Worm (Caenorhabditis elegans) whole organism, L4 larva: ENCODE measurements around the gene F44E2.3.

Experiments used
- F10B5.3 ChIP-seq: sonication (generic microtip); optimal IDR thresholded peaks from 2 replicates; lab custom pipeline; 2016; ENCODE audit warnings: mild to moderate bottlenecking, missing genetic modification characterization, missing compliant biosample characterization
- F26F4.8 ChIP-seq: fragments of 200-800 bp; sonication (Bioruptor generic); conservative IDR thresholded peaks from 2 replicates; pipeline ENCODE4 v1.3.6; 2022; ENCODE audit warnings: missing genetic modification characterization, missing compliant biosample characterization
- F37D6.2 ChIP-seq: sonication (generic microtip); optimal IDR thresholded peaks from 2 replicates; lab custom pipeline; 2016; ENCODE audit warnings: mild to moderate bottlenecking, missing genetic modification characterization, missing compliant biosample characterization
- F49E8.2 ChIP-seq: sonication (generic microtip); optimal IDR thresholded peaks from 2 replicates; lab custom pipeline; 2016; ENCODE audit warnings: missing compliant biosample characterization, mild to moderate bottlenecking, missing genetic modification characterization, borderline replicate concordance
- R02D3.7 ChIP-seq: fragments of 150-350 bp; sonication (generic microtip); optimal IDR thresholded peaks from 3 replicates; lab custom pipeline; 2014; ENCODE audit warnings: missing biosample characterization, missing genetic modification characterization
- T26A8.4 ChIP-seq: fragments of 200-800 bp; sonication (Bioruptor generic); IDR thresholded peaks from 2 replicates; pipeline ENCODE4 v1.3.6; 2022; ENCODE audit warnings: missing genetic modification characterization, missing compliant biosample characterization
- ZK337.2 ChIP-seq: fragments of 200-800 bp; sonication (Bioruptor generic); IDR thresholded peaks from 2 replicates; pipeline ENCODE4 v1.3.6; 2022; ENCODE audit warnings: missing genetic modification reagents, missing genetic modification characterization, missing compliant biosample characterization
- ZK546.5 ChIP-seq, 2 experiments: sonication (generic microtip); optimal IDR thresholded peaks; 2 replicates each; lab custom pipeline; 2017; ENCODE audit warnings: missing biosample characterization in 2 of 2, missing genetic modification characterization in 2 of 2
- aha-1 ChIP-seq: fragments of 150-350 bp; peaks from one replicate; lab custom pipeline; 2014; ENCODE audit warnings: missing biosample characterization, missing genetic modification characterization
- aly-2 ChIP-seq: sonication (generic microtip); optimal IDR thresholded peaks from 2 replicates; lab custom pipeline; 2018; ENCODE audit warnings: missing biosample characterization, missing genetic modification characterization
- ama-1 ChIP-seq: fragments of 150-350 bp; optimal IDR thresholded peaks from 2 replicates; lab custom pipeline; 2014; ENCODE audit warnings: inconsistent platforms, mixed read lengths
- ceh-62 ChIP-seq: sonication (generic microtip); optimal IDR thresholded peaks from 2 replicates; lab custom pipeline; 2017; ENCODE audit warnings: missing biosample characterization, missing genetic modification characterization
- ceh-82 ChIP-seq: sonication (generic microtip); optimal IDR thresholded peaks from 2 replicates; lab custom pipeline; 2017; ENCODE audit warnings: missing biosample characterization, missing genetic modification characterization
- cey-2 ChIP-seq: sonication (generic microtip); optimal IDR thresholded peaks from 3 replicates; lab custom pipeline; 2017; ENCODE audit warnings: missing genetic modification characterization, mild to moderate bottlenecking, missing compliant biosample characterization, antibody characterized with exemption, borderline replicate concordance; ENCODE audit not compliant: insufficient read depth
- daf-19 ChIP-seq: fragments of 200-800 bp; sonication (Bioruptor generic); conservative IDR thresholded peaks from 2 replicates; pipeline ENCODE4 v1.3.6; 2022; ENCODE audit warnings: missing genetic modification characterization, missing compliant biosample characterization
- dmd-6 ChIP-seq: fragments of 200-800 bp; sonication (Bioruptor generic); IDR thresholded peaks from 2 replicates; pipeline ENCODE4 v1.3.6; 2022; ENCODE audit warnings: missing genetic modification reagents, missing genetic modification characterization, missing compliant biosample characterization
- dmd-8 ChIP-seq: fragments of 200-800 bp; sonication (Bioruptor generic); IDR thresholded peaks from 2 replicates; pipeline ENCODE4 v1.3.6; 2022; ENCODE audit warnings: missing genetic modification characterization, missing compliant biosample characterization
- dpl-1 ChIP-seq: fragments of 150-350 bp; optimal IDR thresholded peaks from 2 replicates; lab custom pipeline; 2014; ENCODE audit warnings: missing biosample characterization, missing genetic modification reagents, missing genetic modification characterization
- duxl-1 ChIP-seq: sonication (generic microtip); optimal IDR thresholded peaks from 2 replicates; lab custom pipeline; 2016; ENCODE audit warnings: mild to moderate bottlenecking, missing genetic modification characterization, moderate library complexity, missing compliant biosample characterization; ENCODE audit not compliant: poor library complexity
- dve-1 ChIP-seq: sonication (generic microtip); optimal IDR thresholded peaks from 2 replicates; lab custom pipeline; 2017; ENCODE audit warnings: antibody characterized with exemption, mild to moderate bottlenecking, missing genetic modification characterization, missing compliant biosample characterization; ENCODE audit not compliant: insufficient read depth
- egl-43 ChIP-seq: fragments of 200-800 bp; sonication (Bioruptor generic); IDR thresholded peaks from 2 replicates; pipeline ENCODE4 v1.3.6; 2022; ENCODE audit warnings: missing genetic modification reagents, missing genetic modification characterization, missing compliant biosample characterization
- hif-1 ChIP-seq, 2 experiments: sonication (generic microtip); optimal IDR thresholded peaks; 2 replicates each; lab custom pipeline; 2016 to 2017; ENCODE audit warnings: missing compliant biosample characterization in 2 of 2, missing genetic modification characterization in 2 of 2, missing genetic modification reagents in 2 of 2, missing genotype in 2 of 2, mild to moderate bottlenecking in 1 of 2
- hmg-1.1 ChIP-seq: fragments of 200-800 bp; sonication (Bioruptor generic); IDR thresholded peaks from 2 replicates; pipeline ENCODE4 v1.3.6; 2022; ENCODE audit warnings: missing genetic modification reagents, missing genetic modification characterization, missing compliant biosample characterization
- lim-7 ChIP-seq: fragments of 200-800 bp; sonication (Bioruptor generic); IDR thresholded peaks from 2 replicates; pipeline ENCODE4 v1.3.6; 2022; ENCODE audit warnings: missing genetic modification characterization, missing compliant biosample characterization
- lin-13 ChIP-seq: fragments of 150-350 bp; optimal IDR thresholded peaks from 2 replicates; lab custom pipeline; 2014; ENCODE audit warnings: missing biosample characterization, missing genetic modification reagents, missing genetic modification characterization
- lin-39 ChIP-seq: fragments of 150-350 bp; optimal IDR thresholded peaks from 2 replicates; lab custom pipeline; 2014; ENCODE audit warnings: missing biosample characterization, missing genetic modification reagents, missing genetic modification characterization
- lir-3 ChIP-seq: sonication (generic microtip); optimal IDR thresholded peaks from 2 replicates; lab custom pipeline; 2016; ENCODE audit warnings: mild to moderate bottlenecking, missing genetic modification characterization, missing compliant biosample characterization
- madf-5 ChIP-seq, 2 experiments: fragments of 200-800 bp; sonication (Bioruptor generic); IDR thresholded peaks; 2 replicates each; pipeline ENCODE4 v1.3.6; 2022; ENCODE audit warnings: missing compliant biosample characterization in 2 of 2, missing genetic modification characterization in 2 of 2
- mdt-29 ChIP-seq: fragments of 200-800 bp; sonication (Bioruptor generic); IDR thresholded peaks from 2 replicates; pipeline ENCODE4 v1.3.6; 2022; ENCODE audit warnings: missing genetic modification reagents, missing genetic modification characterization, missing compliant biosample characterization
- mes-2 ChIP-seq: sonication (generic microtip); optimal IDR thresholded peaks from 2 replicates; lab custom pipeline; 2016; ENCODE audit warnings: missing genotype, mild to moderate bottlenecking, missing genetic modification characterization, missing compliant biosample characterization; ENCODE audit not compliant: poor library complexity, severe bottlenecking
- mxl-2 ChIP-seq: fragments of 200-800 bp; sonication (Bioruptor generic); conservative IDR thresholded peaks from 2 replicates; pipeline ENCODE4 v1.3.6; 2022; ENCODE audit warnings: missing genetic modification reagents, missing genetic modification characterization, missing compliant biosample characterization
- nhr-10 ChIP-seq: fragments of 150-350 bp; optimal IDR thresholded peaks from 2 replicates; lab custom pipeline; 2014; ENCODE audit warnings: missing biosample characterization, missing genetic modification characterization
- nhr-111 ChIP-seq: fragments of 200-800 bp; sonication (Bioruptor generic); optimal IDR thresholded peaks from 2 replicates; lab custom pipeline; 2018; ENCODE audit warnings: mild to moderate bottlenecking, missing genetic modification characterization, missing compliant biosample characterization
- nhr-237 ChIP-seq: sonication (generic microtip); optimal IDR thresholded peaks from 2 replicates; lab custom pipeline; 2017; ENCODE audit warnings: missing biosample characterization, missing genetic modification characterization
- nhr-28 ChIP-seq: fragments of 150-350 bp; optimal IDR thresholded peaks from 2 replicates; lab custom pipeline; 2014; ENCODE audit warnings: missing biosample characterization, missing genetic modification characterization
- nhr-6 ChIP-seq: fragments of 150-350 bp; optimal IDR thresholded peaks from 2 replicates; lab custom pipeline; 2014; ENCODE audit warnings: missing biosample characterization, missing genetic modification characterization
- nhr-76 ChIP-seq: fragments of 150-350 bp; optimal IDR thresholded peaks from 2 replicates; lab custom pipeline; 2014; ENCODE audit warnings: missing biosample characterization, missing genetic modification characterization
- pha-4 ChIP-seq, 2 experiments: fragments of 150-350 bp in 1 of 2; fragments of 200-800 bp in 1 of 2; sonication (Bioruptor generic) in 1 of 2; IDR thresholded peaks in 1 of 2; optimal IDR thresholded peaks in 1 of 2; 2 replicates each; pipeline versions ENCODE4 v1.3.6 to Lab custom; 2014 to 2022; ENCODE audit warnings: missing genetic modification characterization in 2 of 2, missing genetic modification reagents in 2 of 2, missing biosample characterization in 1 of 2, missing compliant biosample characterization in 1 of 2
- pqm-1 ChIP-seq: sonication (generic microtip); optimal IDR thresholded peaks from 2 replicates; lab custom pipeline; 2017; ENCODE audit warnings: missing biosample characterization, missing genetic modification characterization
- set-16 ChIP-seq: fragments of 200-800 bp; sonication (Bioruptor generic); IDR thresholded peaks from 2 replicates; pipeline ENCODE4 v1.3.6; 2022; ENCODE audit warnings: missing genetic modification reagents, missing genetic modification characterization, missing compliant biosample characterization
- skn-1 ChIP-seq: fragments of 150-350 bp; optimal IDR thresholded peaks from 2 replicates; lab custom pipeline; 2014; ENCODE audit warnings: missing biosample characterization, missing genetic modification characterization
- spr-3 ChIP-seq: fragments of 200-800 bp; sonication (Bioruptor generic); optimal IDR thresholded peaks from 2 replicates; lab custom pipeline; 2018; ENCODE audit warnings: mild to moderate bottlenecking, missing genetic modification characterization, missing compliant biosample characterization
- tag-97 ChIP-seq: fragments of 200-800 bp; sonication (Bioruptor generic); IDR thresholded peaks from 2 replicates; pipeline ENCODE4 v1.3.6; 2022; ENCODE audit warnings: missing genetic modification characterization, missing compliant biosample characterization
- unc-62 ChIP-seq, 3 experiments: fragments of 150-350 bp in 1 of 3; sonication (generic microtip); optimal IDR thresholded peaks in 2 of 3; peaks in 1 of 3; 1 replicate in 1 of 3; 2 replicates in 2 of 3; lab custom pipeline; 2014 to 2017; ENCODE audit warnings: missing biosample characterization in 3 of 3, missing genetic modification characterization in 3 of 3, missing genetic modification reagents in 3 of 3, missing genotype in 1 of 3
- zfp-2 ChIP-seq: sonication (generic microtip); optimal IDR thresholded peaks from 2 replicates; lab custom pipeline; 2016; ENCODE audit warnings: mild to moderate bottlenecking, missing genetic modification characterization, missing compliant biosample characterization
- ztf-11 ChIP-seq: fragments of 150-350 bp; optimal IDR thresholded peaks from 2 replicates; lab custom pipeline; 2014; ENCODE audit warnings: missing biosample characterization, missing genetic modification characterization

F44E2.3 gene

DNA sequence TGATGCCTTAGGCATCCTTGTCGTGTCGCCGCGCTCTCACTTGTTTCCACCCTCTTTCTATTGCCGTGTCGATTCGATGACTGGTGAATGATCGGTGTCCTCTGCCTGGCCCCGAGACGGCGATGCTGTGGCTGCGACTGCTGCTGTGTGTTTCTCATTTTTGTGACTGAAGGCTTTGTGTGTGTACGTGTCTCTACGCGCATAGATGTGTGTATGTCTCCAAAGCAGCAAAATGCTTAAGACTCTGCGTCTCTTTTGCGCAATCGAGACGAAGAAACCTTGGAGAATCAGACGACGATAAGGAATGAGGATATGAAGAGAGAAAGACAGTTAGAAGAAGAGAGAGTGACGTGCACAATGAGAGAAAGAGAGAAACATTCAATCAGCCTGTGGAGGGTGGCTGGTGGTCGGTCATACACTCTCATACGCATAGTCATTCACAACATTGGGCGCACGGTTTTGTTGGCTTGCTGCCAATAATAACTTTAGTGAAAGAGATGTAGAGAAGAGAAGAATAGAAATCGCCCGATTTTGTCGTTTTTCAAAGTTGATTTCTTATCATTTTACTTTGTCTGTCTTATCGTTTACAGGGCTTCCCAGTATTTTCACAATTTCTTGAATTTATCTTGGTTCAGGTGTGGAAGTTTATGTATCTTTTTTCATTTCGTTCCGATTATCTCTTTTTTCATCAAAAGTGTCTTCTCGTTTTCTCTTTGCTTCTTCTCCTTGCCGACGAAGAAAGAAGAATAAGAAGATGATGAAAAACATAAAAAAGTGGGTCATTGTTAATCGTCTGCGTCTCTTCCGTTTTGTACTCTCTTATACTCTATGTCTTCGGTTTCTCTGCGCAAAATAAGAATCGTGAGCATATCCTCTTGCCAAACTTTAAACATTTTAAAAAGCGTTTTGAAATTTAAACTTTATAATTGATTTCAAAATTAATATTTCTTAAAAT lies 27.0 kb downstream of the F44E2.3 start (continued):
- TF ChIP-seq ZK546.5 (tag; optimal IDR thresholded peaks at IDR 0.05; lab: Kevin White, UChicago) (no peak), hif-1 (tag; optimal IDR thresholded peaks at IDR 0.05; lab: Kevin White, UChicago) (peak; percentile 87 to 98), duxl-1 (tag; lab: Kevin White, UChicago) (peak; percentile 57), lim-7 (GFP tag; lab: Robert Waterston, UW) (0 out of 2 replicates have a peak, but pooled peaks have one; percentile 3), skn-1 (tag; lab: Kevin White, UChicago) (no peak), egl-43 (peak; percentile 81), ceh-82 (tag; lab: Kevin White, UChicago) (no peak), daf-19 (GFP tag; lab: Robert Waterston, UW) (0 out of 2 replicates have a peak, but pooled peaks have one; percentile 58), lin-39 (tag; lab: Kevin White, UChicago) (peak; percentile 34), ztf-11 (no peak), pqm-1 (tag; lab: Kevin White, UChicago) (peak; percentile 37), nhr-76 (tag; lab: Kevin White, UChicago) (no peak), pha-4 (GFP tag; IDR thresholded peaks at IDR 0.05; lab: Robert Waterston, UW) (peak; percentile 81), pha-4 (tag; optimal IDR thresholded peaks at IDR 0.05; lab: Kevin White, UChicago) (peak; percentile 86), nhr-237 (tag; lab: Kevin White, UChicago) (peak; percentile 26), dve-1 (tag; lab: Kevin White, UChicago) (peak; percentile 98), zfp-2 (tag; lab: Kevin White, UChicago) (no peak), T26A8.4 (peak; percentile 85), nhr-111 (GFP tag; lab: Kevin White, UChicago) (no peak), set-16 (peak; percentile 77; the same call in 1 of the 2 replicates), F37D6.2 (peak; percentile 82)

ce11 chrIII:8801352-8801863 lies 27.7 kb downstream of the F44E2.3 start:
- TF ChIP-seq hif-1 (tag; optimal IDR thresholded peaks at IDR 0.05; lab: Kevin White, UChicago) (no peak), lir-3 (no peak), unc-62 (GFP tag; optimal IDR thresholded peaks at IDR 0.05 in 1 of 2; lab: Kevin White, UChicago) (peak in 1 of 2 experiments; percentile 40), unc-62 (tag; optimal IDR thresholded peaks at IDR 0.05; lab: Kevin White, UChicago) (no peak), F26F4.8 (GFP tag; lab: Robert Waterston, UW) (no peak), set-16 (peak; percentile 78; the same call in 1 of the 2 replicates), ceh-62 (no peak), nhr-10 (tag; lab: Kevin White, UChicago) (no peak), cey-2 (tag; lab: Kevin White, UChicago) (no peak), mxl-2 (GFP tag; lab: Robert Waterston, UW) (0 out of 2 replicates have a peak, but pooled peaks have one; percentile 39), hmg-1.1 (no peak), R02D3.7 (tag; lab: Kevin White, UChicago) (no peak), ZK337.2 (GFP tag; lab: Robert Waterston, UW) (no peak), lin-13 (GFP tag; lab: Kevin White, UChicago) (no peak), ceh-82 (tag; lab: Kevin White, UChicago) (no peak), nhr-28 (no peak), aha-1 (tag; lab: Kevin White, UChicago) (peak; percentile 94)

DNA sequence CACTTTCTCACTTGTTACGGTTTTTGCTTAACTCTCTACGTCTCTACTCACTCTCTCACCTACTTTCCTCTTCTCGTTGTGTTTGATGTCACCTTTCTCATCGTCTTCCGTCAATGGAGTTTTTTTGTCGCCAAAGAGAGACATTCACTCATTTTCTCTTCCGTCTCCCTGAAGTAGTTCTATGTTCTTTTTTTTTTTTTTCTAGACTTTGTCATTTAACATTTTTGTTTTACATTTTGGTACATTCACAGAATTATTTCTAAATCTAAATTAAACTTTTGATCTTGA lies 28.4 kb downstream of the F44E2.3 start:
- TF ChIP-seq mes-2 (tag; lab: Kevin White, UChicago), result peak; percentile 18
- TF ChIP-seq tag-97 (GFP tag; lab: Robert Waterston, UW), result no peak
- TF ChIP-seq egl-43, result no peak
- TF ChIP-seq aly-2 (tag; lab: Kevin White, UChicago), result no peak
- TF ChIP-seq ama-1 (lab: Kevin White, UChicago), result no peak
- no peak for TF ChIP-seq mdt-29 (GFP tag; lab: Robert Waterston, UW)
- TF ChIP-seq dmd-6 (GFP tag; lab: Robert Waterston, UW), result 0 out of 2 replicates have a peak, but pooled peaks have one; percentile 7
- no peak for TF ChIP-seq dmd-8 (GFP tag; lab: Robert Waterston, UW)
- peak; percentile 37 for TF ChIP-seq nhr-6 (tag; lab: Kevin White, UChicago)
- TF ChIP-seq nhr-28, result peak; percentile 56
- TF ChIP-seq dpl-1, result no peak
- TF ChIP-seq F10B5.3 (tag; lab: Kevin White, UChicago), result no peak
- TF ChIP-seq madf-5 (GFP tag; IDR thresholded peaks at IDR 0.05; lab: Robert Waterston, UW), result no peak
- no peak for TF ChIP-seq F49E8.2 (tag; lab: Kevin White, UChicago)
- TF ChIP-seq spr-3 (GFP tag; lab: Kevin White, UChicago), result no peak
